Worm (Caenorhabditis elegans) whole organism, late embryonic: ENCODE results near the gene sre-7.

Experiments
- ceh-34 ChIP-seq: sonication (generic microtip); optimal IDR thresholded peaks from 2 replicates; lab custom pipeline; 2016; ENCODE audit warnings: mild to moderate bottlenecking, missing genetic modification characterization, missing compliant biosample characterization
- elt-2 ChIP-seq: sonication (generic microtip); optimal IDR thresholded peaks from 2 replicates; lab custom pipeline; 2016; ENCODE audit warnings: missing genetic modification reagents, missing genetic modification characterization, missing compliant biosample characterization
- nfya-1 ChIP-seq: sonication (generic microtip); optimal IDR thresholded peaks from 2 replicates; lab custom pipeline; 2017; ENCODE audit warnings: missing genetic modification characterization, mild to moderate bottlenecking, missing compliant biosample characterization, antibody characterized with exemption, moderate library complexity

DNA sequence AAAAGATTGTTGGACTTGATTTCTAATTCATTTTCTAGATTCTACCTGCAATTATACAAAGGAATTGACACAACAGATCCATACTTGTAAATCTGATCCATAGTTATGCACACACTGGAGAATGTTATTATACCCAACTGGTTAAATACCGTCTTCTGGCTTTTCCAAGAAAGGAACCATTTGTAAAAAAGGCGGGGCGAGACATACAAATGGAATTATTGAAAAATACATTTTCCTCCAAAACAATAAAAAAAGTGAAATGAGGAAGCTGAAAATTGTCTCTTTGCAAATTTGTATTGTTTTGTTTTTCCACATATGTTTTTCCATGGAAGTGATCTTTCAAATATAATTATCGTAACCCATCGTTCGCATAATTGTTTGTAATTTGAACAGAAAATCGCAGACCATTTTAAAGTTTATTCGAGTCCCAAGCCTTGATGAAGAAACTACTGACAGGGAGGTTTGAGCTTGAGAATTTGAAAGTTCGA, 38.3 kb downstream of the sre-7 start, which contains the start of the genes srt-74 and F40G12.9:
- TF ChIP-seq nfya-1 (tag; lab: Kevin White, UChicago), result no peak
- no peak for TF ChIP-seq elt-2 (tag; lab: Kevin White, UChicago)
- no peak for TF ChIP-seq ceh-34 (tag; lab: Kevin White, UChicago)
